Worm (Caenorhabditis elegans) whole organism, early embryonic: ENCODE data around the gene W04E12.3.

Source experiments
- B0310.2 ChIP-seq: sonication (generic microtip); optimal IDR thresholded peaks from 2 replicates; lab custom pipeline; 2016; ENCODE audit warnings: mild to moderate bottlenecking, missing genetic modification characterization, missing compliant biosample characterization
- F13C5.2 ChIP-seq: sonication (generic microtip); optimal IDR thresholded peaks from 2 replicates; lab custom pipeline; 2017; ENCODE audit warnings: mild to moderate bottlenecking, missing genetic modification characterization, inconsistent platforms, missing compliant biosample characterization
- aly-1 ChIP-seq: sonication (generic microtip); optimal IDR thresholded peaks from 2 replicates; lab custom pipeline; 2016; ENCODE audit warnings: missing genetic modification characterization, missing compliant biosample characterization
- ama-1 ChIP-seq: fragments of 150-350 bp; optimal IDR thresholded peaks from 2 replicates; lab custom pipeline; 2014
- ceh-13 ChIP-seq: fragments of 200-800 bp; sonication (Bioruptor generic); optimal IDR thresholded peaks from 2 replicates; lab custom pipeline; 2018; ENCODE audit warnings: mild to moderate bottlenecking, missing genetic modification characterization, missing compliant biosample characterization
- ceh-36 ChIP-seq: sonication (generic microtip); optimal IDR thresholded peaks from 2 replicates; lab custom pipeline; 2016; ENCODE audit warnings: missing genetic modification characterization, inconsistent platforms, missing compliant biosample characterization
- ets-7 ChIP-seq: sonication (generic microtip); optimal IDR thresholded peaks from 2 replicates; lab custom pipeline; 2016; ENCODE audit warnings: missing genotype, missing genetic modification characterization, missing compliant biosample characterization
- flt-1 ChIP-seq: fragments of 200-800 bp; sonication (Bioruptor generic); IDR thresholded peaks from 2 replicates; pipeline ENCODE4 v1.3.6; 2022; ENCODE audit warnings: missing genetic modification characterization, missing compliant biosample characterization
- hmbx-1 ChIP-seq: sonication (generic microtip); optimal IDR thresholded peaks from 2 replicates; lab custom pipeline; 2016; ENCODE audit warnings: mild to moderate bottlenecking, missing genetic modification characterization, missing compliant biosample characterization
- hmg-4 ChIP-seq: fragments of 200-800 bp; sonication (Bioruptor generic); optimal IDR thresholded peaks from 2 replicates; lab custom pipeline; 2018; ENCODE audit warnings: mild to moderate bottlenecking, missing genetic modification characterization, missing compliant biosample characterization
- hnd-1 ChIP-seq: sonication (generic microtip); optimal IDR thresholded peaks from 2 replicates; lab custom pipeline; 2016; ENCODE audit warnings: missing genetic modification characterization, missing compliant biosample characterization
- pes-1 ChIP-seq: fragments of 200-800 bp; sonication (Bioruptor generic); IDR thresholded peaks from 2 replicates; pipeline ENCODE4 v1.3.6; 2022; ENCODE audit warnings: missing genetic modification reagents, missing genetic modification characterization, missing compliant biosample characterization
- scrt-1 ChIP-seq: fragments of 200-800 bp; sonication (Bioruptor generic); IDR thresholded peaks from 2 replicates; pipeline ENCODE4 v1.3.6; 2022; ENCODE audit warnings: missing genetic modification characterization, missing compliant biosample characterization
- sea-1 ChIP-seq: fragments of 200-800 bp; sonication (Bioruptor generic); conservative IDR thresholded peaks from 2 replicates; pipeline ENCODE4 v1.3.6; 2022; ENCODE audit warnings: missing genetic modification characterization, missing compliant biosample characterization
- tbx-11 ChIP-seq: fragments of 200-800 bp; sonication (Bioruptor generic); IDR thresholded peaks from 2 replicates; pipeline ENCODE4 v1.3.6; 2022; ENCODE audit warnings: missing genetic modification characterization, missing compliant biosample characterization
- tbx-37 ChIP-seq: fragments of 200-800 bp; sonication (Bioruptor generic); conservative IDR thresholded peaks from 2 replicates; pipeline ENCODE4 v1.3.6; 2022; ENCODE audit warnings: missing genetic modification reagents, missing genetic modification characterization, missing compliant biosample characterization
- tra-4 ChIP-seq: sonication (generic microtip); optimal IDR thresholded peaks from 2 replicates; lab custom pipeline; 2017; ENCODE audit warnings: missing genetic modification characterization, missing compliant biosample characterization

W04E12.3 gene

ce11 chrV:19751124-19751523 is 9.4 kb downstream of the W04E12.3 start, which contains the start of gene clec-49:
clec-49 (minus strand) TSS chrV:19751226.
- TF ChIP-seq ama-1 (no peak), hmbx-1 (tag; lab: Kevin White, UChicago) (no peak), tbx-37 (no peak), tbx-11 (GFP tag; lab: Robert Waterston, UW) (no peak)

DNA sequence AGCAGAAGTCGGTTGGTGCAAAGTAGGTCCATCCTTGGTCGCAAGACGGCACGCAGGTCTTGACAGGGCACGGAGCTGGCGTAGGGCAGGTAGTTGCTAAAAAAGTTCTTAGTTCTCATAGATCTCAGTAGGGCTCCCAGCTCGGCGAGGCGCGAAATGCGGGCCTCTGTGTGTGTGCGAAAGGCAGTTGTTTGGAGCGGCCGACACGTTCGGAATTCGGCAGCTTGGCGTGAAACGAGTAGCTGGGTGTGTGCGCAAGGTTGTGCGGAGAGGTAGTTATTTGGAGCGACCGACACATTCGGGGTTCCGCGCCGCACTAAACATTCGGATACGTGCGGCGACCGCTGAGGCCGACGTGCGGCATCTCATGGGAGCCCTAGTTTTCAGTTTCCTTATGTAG is 11.1 kb downstream of the W04E12.3 start:
- TF ChIP-seq tbx-11 (GFP tag; lab: Robert Waterston, UW) (no peak), ceh-36 (tag; lab: Kevin White, UChicago) (no peak), pes-1 (GFP tag; lab: Robert Waterston, UW) (no peak), scrt-1 (no peak), tbx-37 (no peak), F13C5.2 (no peak), aly-1 (no peak), flt-1 (GFP tag; lab: Robert Waterston, UW) (no peak), ceh-13 (GFP tag; lab: Kevin White, UChicago) (no peak), B0310.2 (tag; lab: Kevin White, UChicago) (no peak)

DNA sequence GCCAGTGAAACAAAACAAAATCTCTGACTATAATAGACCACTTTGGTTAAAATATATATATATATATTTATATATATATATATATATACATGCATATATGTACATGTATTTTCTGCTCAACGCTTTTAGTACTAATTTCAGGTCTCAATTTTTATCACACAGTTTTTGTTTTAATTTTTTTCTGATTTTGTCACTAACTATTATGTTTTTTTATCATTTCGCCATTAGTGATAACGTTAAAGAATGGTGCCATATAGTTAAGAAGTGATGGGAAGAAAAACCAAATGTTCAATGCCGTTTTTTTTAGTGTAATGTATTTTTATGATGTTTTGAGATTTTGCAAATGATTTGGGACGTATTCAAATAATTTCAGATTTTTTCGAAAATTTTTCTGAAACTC is 12.6 kb downstream of the W04E12.3 start:
- no peak for TF ChIP-seq aly-1
- TF ChIP-seq sea-1 (GFP tag; lab: Robert Waterston, UW) = no peak
- TF ChIP-seq hmg-4 (GFP tag; lab: Kevin White, UChicago) = no peak
- TF ChIP-seq flt-1 (GFP tag; lab: Robert Waterston, UW) = no peak
- no peak for TF ChIP-seq F13C5.2

- TF ChIP-seq F13C5.2 (no peak), flt-1 (GFP tag; lab: Robert Waterston, UW) (no peak), hmbx-1 (tag; lab: Kevin White, UChicago) (no peak)
These were observed 13.5 kb downstream of the W04E12.3 start, which contains the start of gene clec-50 for ce11 chrV:19755260-19755659. clec-50 (minus strand) TSS chrV:19755368.

- TF ChIP-seq scrt-1 = no peak
- no peak for TF ChIP-seq ama-1
- no peak for TF ChIP-seq F13C5.2
- TF ChIP-seq ets-7 (tag; lab: Kevin White, UChicago) = no peak
- TF ChIP-seq ceh-13 (GFP tag; lab: Kevin White, UChicago) = no peak
- TF ChIP-seq B0310.2 (tag; lab: Kevin White, UChicago) = no peak
- TF ChIP-seq tbx-11 (GFP tag; lab: Robert Waterston, UW) = no peak
- no peak for TF ChIP-seq flt-1 (GFP tag; lab: Robert Waterston, UW)
- TF ChIP-seq sea-1 (GFP tag; lab: Robert Waterston, UW) = no peak
- TF ChIP-seq aly-1 = no peak
- no peak for TF ChIP-seq hmg-4 (GFP tag; lab: Kevin White, UChicago)
- TF ChIP-seq tbx-37 = no peak
- TF ChIP-seq ceh-36 (tag; lab: Kevin White, UChicago) = no peak
- TF ChIP-seq tra-4 (tag; lab: Kevin White, UChicago) = no peak
- no peak for TF ChIP-seq hmbx-1 (tag; lab: Kevin White, UChicago)
- no peak for TF ChIP-seq pes-1 (GFP tag; lab: Robert Waterston, UW)
- no peak for TF ChIP-seq hnd-1 (tag; lab: Kevin White, UChicago)
These were observed 14.5 kb downstream of the W04E12.3 start, which contains the start of gene W04E12.9 for ce11 chrV:19756253-19756652. W04E12.9 (plus strand) TSS chrV:19756553.

DNA sequence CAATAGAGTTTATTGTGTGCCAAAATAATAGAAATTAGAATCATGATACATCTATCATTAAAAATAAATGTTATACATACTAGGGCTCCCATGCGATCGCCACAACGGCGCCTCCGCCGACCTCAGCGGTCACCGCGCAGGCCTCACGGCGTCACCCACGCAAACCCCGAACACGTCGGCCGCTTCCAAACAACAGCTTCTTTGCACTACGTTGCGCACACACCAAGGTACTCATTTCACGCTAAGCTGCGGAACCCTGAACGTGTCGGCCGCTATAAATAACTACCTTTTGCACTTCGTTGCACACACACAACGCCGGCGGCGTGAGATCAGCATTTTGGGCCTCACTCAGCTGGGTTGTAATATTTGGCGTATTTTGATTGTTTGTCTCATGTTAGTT is 17.5 kb downstream of the W04E12.3 start:
- TF ChIP-seq hnd-1 (tag; lab: Kevin White, UChicago) = no peak
- no peak for TF ChIP-seq B0310.2 (tag; lab: Kevin White, UChicago)
- TF ChIP-seq hmbx-1 (tag; lab: Kevin White, UChicago) = no peak
- TF ChIP-seq ama-1 = no peak
- no peak for TF ChIP-seq ceh-13 (GFP tag; lab: Kevin White, UChicago)

DNA sequence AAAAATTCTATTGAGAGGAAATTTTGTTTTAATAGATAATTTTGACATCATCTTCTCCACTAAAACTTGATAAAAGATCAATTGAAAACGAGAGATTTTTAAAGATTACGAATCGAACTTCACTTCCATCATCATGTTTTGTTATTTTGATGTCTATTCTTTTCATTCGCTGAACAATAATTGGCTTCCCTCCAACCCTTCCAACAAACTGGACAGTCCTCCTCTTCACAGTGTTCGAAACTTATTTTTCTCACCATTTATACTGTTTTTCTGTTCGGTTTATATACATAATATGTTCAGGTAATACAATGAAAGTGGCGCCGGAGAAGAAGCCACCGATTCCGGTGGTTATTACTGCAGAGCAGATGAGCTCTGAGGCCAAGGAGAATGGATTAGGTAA is 19.0 kb downstream of the W04E12.3 start, which contains the start of gene M162.5:
Gene M162.5 (plus strand): TSS at position 301 of the 400 bp plus-strand sequence.
- TF ChIP-seq aly-1 (no peak), B0310.2 (tag; lab: Kevin White, UChicago) (no peak), flt-1 (GFP tag; lab: Robert Waterston, UW) (no peak), ceh-13 (GFP tag; lab: Kevin White, UChicago) (no peak), pes-1 (GFP tag; lab: Robert Waterston, UW) (no peak), hmg-4 (GFP tag; lab: Kevin White, UChicago) (no peak), hmbx-1 (tag; lab: Kevin White, UChicago) (no peak)

ce11 chrV:19767719-19768118 is 26.0 kb downstream of the W04E12.3 start:
- TF ChIP-seq B0310.2 (tag; lab: Kevin White, UChicago) (no peak), aly-1 (no peak), tbx-37 (no peak), sea-1 (GFP tag; lab: Robert Waterston, UW) (no peak), hnd-1 (tag; lab: Kevin White, UChicago) (no peak), ets-7 (tag; lab: Kevin White, UChicago) (no peak), hmbx-1 (tag; lab: Kevin White, UChicago) (no peak)

- TF ChIP-seq pes-1 (GFP tag; lab: Robert Waterston, UW) = no peak
- TF ChIP-seq tra-4 (tag; lab: Kevin White, UChicago) = no peak
- no peak for TF ChIP-seq ama-1
- no peak for TF ChIP-seq sea-1 (GFP tag; lab: Robert Waterston, UW)
- no peak for TF ChIP-seq tbx-37
- no peak for TF ChIP-seq tbx-11 (GFP tag; lab: Robert Waterston, UW)
- TF ChIP-seq ceh-36 (tag; lab: Kevin White, UChicago) = no peak
- no peak for TF ChIP-seq F13C5.2
- TF ChIP-seq flt-1 (GFP tag; lab: Robert Waterston, UW) = no peak
- no peak for TF ChIP-seq hmbx-1 (tag; lab: Kevin White, UChicago)
- TF ChIP-seq hmg-4 (GFP tag; lab: Kevin White, UChicago) = no peak
- TF ChIP-seq scrt-1 = no peak
These were observed 29.9 kb downstream of the W04E12.3 start, which contains the start of gene M162.15 for ce11 chrV:19771660-19772059. M162.15 (minus strand) TSS chrV:19771760.
